Fruit fly (Drosophila melanogaster): ENCODE measurements around the gene Epg5.
A peak's percentile ranks its signal among the peaks of the same experiment; 100 is the strongest.

The Epg5 gene

dm6 chr3R:18795000-18795810 lies 36.5 kb upstream of the Epg5 start, which contains the start of gene CG7720 (continued):
- TF ChIP-seq CG2129 (GFP tag; IDR thresholded peaks at IDR 0.05; ENCODE audit: partially characterized antibody): no peak
- no peak for TF ChIP-seq CG17912 (GFP tag; optimal IDR thresholded peaks at IDR 0.05)
- no peak for TF ChIP-seq CG14965 (GFP tag; optimal IDR thresholded peaks at IDR 0.05; ENCODE audit: borderline replicate concordance)
- no peak for TF ChIP-seq CG4360 (GFP tag; IDR thresholded peaks at IDR 0.05)
- TF ChIP-seq CG10274 (GFP tag; optimal IDR thresholded peaks at IDR 0.05): no peak
- TF ChIP-seq MBD-R2 (GFP tag; IDR thresholded peaks at IDR 0.05): no peak
- no peak for TF ChIP-seq CG31365 (tag; optimal IDR thresholded peaks at IDR 0.05)
- no peak for TF ChIP-seq corto (GFP tag; optimal IDR thresholded peaks at IDR 0.05)
- no peak for TF ChIP-seq NC2β (GFP tag; optimal IDR thresholded peaks at IDR 0.05)
- no peak for TF ChIP-seq knrl (GFP tag; IDR thresholded peaks at IDR 0.05; ENCODE audit: partially characterized antibody)
- TF ChIP-seq CG13123 (GFP tag; optimal IDR thresholded peaks at IDR 0.05): no peak
- no peak for TF ChIP-seq Neu2 (GFP tag; optimal IDR thresholded peaks at IDR 0.05; ENCODE audit: borderline replicate concordance)
- no peak for TF ChIP-seq br (optimal IDR thresholded peaks at IDR 0.05)
- peak; percentile 55; the same call in 1 of the 3 replicates for TF ChIP-seq CG6175 (GFP tag; IDR thresholded peaks at IDR 0.05)
- TF ChIP-seq Eip74EF (GFP tag; optimal IDR thresholded peaks at IDR 0.05): no peak
- TF ChIP-seq Hr78 (GFP tag; optimal IDR thresholded peaks at IDR 0.05): no peak
- TF ChIP-seq CG9797 (GFP tag; optimal IDR thresholded peaks at IDR 0.05): no peak
- no peak for TF ChIP-seq Nf-YA (GFP tag; IDR thresholded peaks at IDR 0.05)
- no peak for TF ChIP-seq cwo (GFP tag; optimal IDR thresholded peaks at IDR 0.05)
- TF ChIP-seq gfzf (GFP tag; optimal IDR thresholded peaks at IDR 0.05): no peak
- no peak for TF ChIP-seq CG3163 (GFP tag; optimal IDR thresholded peaks at IDR 0.05)
- TF ChIP-seq bsh (GFP tag; optimal IDR thresholded peaks at IDR 0.05): peak; percentile 39 to 40
- TF ChIP-seq CG5180 (GFP tag; optimal IDR thresholded peaks at IDR 0.05): peak; percentile 97
- no peak for TF ChIP-seq CG7271 (tag; optimal IDR thresholded peaks at IDR 0.05)
- TF ChIP-seq Trl (optimal IDR thresholded peaks at IDR 0.05): no peak
- no peak for TF ChIP-seq Trl (GFP tag; optimal IDR thresholded peaks at IDR 0.05)
- no peak for TF ChIP-seq h (optimal IDR thresholded peaks at IDR 0.05)
- TF ChIP-seq CG9727 (GFP tag; optimal IDR thresholded peaks at IDR 0.05): peak; percentile 23
- no peak for TF ChIP-seq scrt (GFP tag; optimal IDR thresholded peaks at IDR 0.05)
- TF ChIP-seq sqz (GFP tag; optimal IDR thresholded peaks at IDR 0.05): no peak
- TF ChIP-seq ac (GFP tag; optimal IDR thresholded peaks at IDR 0.05): no peak
- no peak for TF ChIP-seq wdn (GFP tag; IDR thresholded peaks at IDR 0.05)
- peak; percentile 55 for TF ChIP-seq bcd (GFP tag; optimal IDR thresholded peaks at IDR 0.05)
- no peak; the same call in 2 of the 3 replicates for TF ChIP-seq croc (GFP tag; conservative IDR thresholded peaks at IDR 0.05)
- no peak for TF ChIP-seq gro (GFP tag; optimal IDR thresholded peaks at IDR 0.05)
- no peak for TF ChIP-seq CG32772 (GFP tag; IDR thresholded peaks at IDR 0.05)
- TF ChIP-seq Nf-YB (GFP tag; optimal IDR thresholded peaks at IDR 0.05): peak; percentile 30
- no peak for TF ChIP-seq nerfin-2 (GFP tag; IDR thresholded peaks at IDR 0.05; ENCODE audit: partially characterized antibody)
- no peak for TF ChIP-seq Fer2 (tag; optimal IDR thresholded peaks at IDR 0.05)
- 0 out of 2 replicates have a peak, but pooled peaks have one; percentile 9 for TF ChIP-seq ranshi (GFP tag; IDR thresholded peaks at IDR 0.05)
- TF ChIP-seq Six4 (GFP tag; optimal IDR thresholded peaks at IDR 0.05): peak; percentile 40
- no peak for TF ChIP-seq sim (GFP tag; IDR thresholded peaks at IDR 0.05)
- TF ChIP-seq CG18764 (GFP tag; optimal IDR thresholded peaks at IDR 0.05): no peak
- TF ChIP-seq CG7839 (tag; optimal IDR thresholded peaks at IDR 0.05): peak; percentile 37
- no peak for TF ChIP-seq aop (GFP tag; IDR thresholded peaks at IDR 0.05)
- peak; percentile 57 for TF ChIP-seq grau (tag; optimal IDR thresholded peaks at IDR 0.05)
- TF ChIP-seq zfh1 (GFP tag; IDR thresholded peaks at IDR 0.05): no peak
- TF ChIP-seq HLHmδ (GFP tag; optimal IDR thresholded peaks at IDR 0.05): no peak
- TF ChIP-seq lab (GFP tag; optimal IDR thresholded peaks at IDR 0.05): peak; percentile 11

Measured in whole organism, embryonic.